Fruit fly (Drosophila melanogaster) whole organism, prepupa: ENCODE data around the gene SNRPG.
A peak's percentile ranks its signal among the peaks of the same experiment; 100 is the strongest.

ENCODE experiments used
- Blimp-1 ChIP-seq: fragments of 200-800 bp; sonication (Bioruptor generic); optimal IDR thresholded peaks from 3 replicates; lab custom pipeline; 2017; ENCODE audit warnings: missing biosample characterization, missing genetic modification characterization, mild to moderate bottlenecking, moderate library complexity, missing genetic modification reagents
- CG10631 ChIP-seq: fragments of 200-800 bp; sonication (Bioruptor generic); optimal IDR thresholded peaks from 2 replicates; lab custom pipeline; 2016; ENCODE audit warnings: missing biosample characterization, missing genetic modification characterization
- CG10669 ChIP-seq: fragments of 200-800 bp; sonication (Bioruptor generic); optimal IDR thresholded peaks from 3 replicates; lab custom pipeline; 2018; ENCODE audit warnings: missing biosample characterization, mild to moderate bottlenecking, missing genetic modification characterization, moderate library complexity
- CG11294 ChIP-seq: fragments of 200-800 bp; sonication (Bioruptor generic); IDR thresholded peaks from 2 replicates; pipeline ENCODE4 v1.3.6; 2022; ENCODE audit warnings: missing biosample characterization, missing genetic modification characterization
- CG3032 ChIP-seq: fragments of 200-800 bp; optimal IDR thresholded peaks from 2 replicates; lab custom pipeline; 2019; ENCODE audit warnings: missing biosample characterization, mild to moderate bottlenecking, missing genetic modification characterization, moderate library complexity
- CG32006 ChIP-seq: fragments of 200-800 bp; sonication (Bioruptor generic); optimal IDR thresholded peaks from 3 replicates; lab custom pipeline; 2017; ENCODE audit warnings: missing biosample characterization, mild to moderate bottlenecking, missing genetic modification characterization
- CG34406 ChIP-seq: fragments of 200-800 bp; sonication (Bioruptor generic); optimal IDR thresholded peaks from 3 replicates; lab custom pipeline; 2016; ENCODE audit warnings: missing biosample characterization, missing genetic modification characterization
- CG3919 ChIP-seq: fragments of 200-800 bp; sonication (Bioruptor generic); optimal IDR thresholded peaks from 3 replicates; lab custom pipeline; 2016; ENCODE audit warnings: missing biosample characterization, missing genetic modification characterization
- CG6163 ChIP-seq: fragments of 200-800 bp; sonication (Bioruptor generic); IDR thresholded peaks from 3 replicates; pipeline ENCODE4 v1.3.6; 2022; ENCODE audit warnings: missing biosample characterization, missing genetic modification characterization
- CG6276 ChIP-seq: fragments of 200-800 bp; sonication (Bioruptor generic); optimal IDR thresholded peaks from 2 replicates; lab custom pipeline; 2017; ENCODE audit warnings: missing biosample characterization, mild to moderate bottlenecking, missing genetic modification characterization
- CG6792 ChIP-seq: fragments of 200-800 bp; sonication (Bioruptor generic); optimal IDR thresholded peaks from 3 replicates; lab custom pipeline; 2016; ENCODE audit warnings: missing biosample characterization, missing genetic modification characterization
- CG6808 ChIP-seq: fragments of 200-800 bp; sonication (Bioruptor generic); optimal IDR thresholded peaks from 3 replicates; lab custom pipeline; 2017; ENCODE audit warnings: missing biosample characterization, missing genetic modification characterization, mild to moderate bottlenecking, moderate library complexity, missing genetic modification reagents
- CG6854 ChIP-seq: fragments of 200-800 bp; sonication (Bioruptor generic); optimal IDR thresholded peaks from 2 replicates; lab custom pipeline; 2017; ENCODE audit warnings: missing biosample characterization, mild to moderate bottlenecking, missing genetic modification characterization
- CG7368 ChIP-seq: fragments of 200-800 bp; sonication (Bioruptor generic); optimal IDR thresholded peaks from 3 replicates; lab custom pipeline; 2016; ENCODE audit warnings: missing biosample characterization, missing genetic modification characterization
- CG8319 ChIP-seq: fragments of 200-800 bp; sonication (Bioruptor generic); optimal IDR thresholded peaks from 3 replicates; lab custom pipeline; 2016; ENCODE audit warnings: missing biosample characterization, missing genetic modification characterization
- CG9139 ChIP-seq: fragments of 200-800 bp; sonication (Bioruptor generic); optimal IDR thresholded peaks from 3 replicates; lab custom pipeline; 2017; ENCODE audit warnings: missing biosample characterization, mild to moderate bottlenecking, missing genetic modification characterization
- Eip75B ChIP-seq: fragments of 200-800 bp; sonication (Bioruptor generic); optimal IDR thresholded peaks from 3 replicates; lab custom pipeline; 2016; ENCODE audit warnings: missing biosample characterization, missing genetic modification characterization
- Eip78C ChIP-seq: fragments of 200-800 bp; sonication (Bioruptor generic); peaks from one replicate; lab custom pipeline; 2016; ENCODE audit warnings: missing biosample characterization, missing genetic modification characterization
- Eip93F ChIP-seq: fragments of 200-800 bp; sonication (Bioruptor generic); optimal IDR thresholded peaks from 2 replicates; lab custom pipeline; 2016; ENCODE audit warnings: missing biosample characterization, mild to moderate bottlenecking, missing genetic modification characterization
- Ets21C ChIP-seq: fragments of 200-800 bp; sonication (Bioruptor generic); optimal IDR thresholded peaks from 3 replicates; lab custom pipeline; 2016; ENCODE audit warnings: missing biosample characterization, missing genetic modification characterization
- Ets96B ChIP-seq: fragments of 200-800 bp; optimal IDR thresholded peaks from 2 replicates; lab custom pipeline; 2019; ENCODE audit warnings: missing biosample characterization, mild to moderate bottlenecking, missing genetic modification characterization, moderate library complexity
- Gug ChIP-seq: fragments of 200-800 bp; sonication (Bioruptor generic); IDR thresholded peaks from 2 replicates; pipeline ENCODE4 v1.3.6; 2022; ENCODE audit warnings: missing biosample characterization, missing genetic modification characterization
- Hr39 ChIP-seq: fragments of 200-800 bp; sonication (Bioruptor generic); optimal IDR thresholded peaks from 2 replicates; lab custom pipeline; 2016; ENCODE audit warnings: missing biosample characterization, missing genetic modification characterization
- Lpt ChIP-seq: fragments of 200-800 bp; sonication (Bioruptor generic); optimal IDR thresholded peaks from 3 replicates; lab custom pipeline; 2016; ENCODE audit warnings: missing biosample characterization, missing genetic modification characterization
- Met ChIP-seq: fragments of 200-800 bp; sonication (Bioruptor generic); optimal IDR thresholded peaks from 3 replicates; lab custom pipeline; 2016; ENCODE audit warnings: missing biosample characterization, missing genetic modification characterization
- OdsH ChIP-seq: fragments of 200-800 bp; sonication (Bioruptor generic); optimal IDR thresholded peaks from 3 replicates; lab custom pipeline; 2016; ENCODE audit warnings: missing biosample characterization, missing genetic modification characterization
- Sox102F ChIP-seq: fragments of 200-800 bp; sonication (Bioruptor generic); optimal IDR thresholded peaks from 2 replicates; lab custom pipeline; 2016; ENCODE audit warnings: missing biosample characterization, mild to moderate bottlenecking, missing genetic modification characterization
- Sox14 ChIP-seq: fragments of 200-800 bp; sonication (Bioruptor generic); optimal IDR thresholded peaks from 3 replicates; lab custom pipeline; 2016; ENCODE audit warnings: missing biosample characterization, missing genetic modification characterization
- Sox15 ChIP-seq: fragments of 200-800 bp; sonication (Bioruptor generic); optimal IDR thresholded peaks from 3 replicates; lab custom pipeline; 2016; ENCODE audit warnings: missing biosample characterization, missing genetic modification characterization
- achi ChIP-seq: fragments of 200-800 bp; sonication (Bioruptor generic); optimal IDR thresholded peaks from 3 replicates; lab custom pipeline; 2016; ENCODE audit warnings: missing biosample characterization, missing genetic modification characterization
- acj6 ChIP-seq: fragments of 200-800 bp; sonication (Bioruptor generic); optimal IDR thresholded peaks from 3 replicates; lab custom pipeline; 2016; ENCODE audit warnings: missing biosample characterization, missing genetic modification characterization
- eg ChIP-seq: fragments of 200-800 bp; sonication (Bioruptor generic); IDR thresholded peaks from 3 replicates; pipeline ENCODE4 v1.3.6; 2022; ENCODE audit warnings: missing biosample characterization, missing genetic modification characterization
- fd59A ChIP-seq: fragments of 200-800 bp; sonication (Bioruptor generic); optimal IDR thresholded peaks from 2 replicates; lab custom pipeline; 2017; ENCODE audit warnings: missing biosample characterization, mild to moderate bottlenecking, missing genetic modification characterization, missing genetic modification reagents
- fd85E ChIP-seq: fragments of 200-800 bp; sonication (Bioruptor generic); optimal IDR thresholded peaks from 3 replicates; lab custom pipeline; 2016; ENCODE audit warnings: missing biosample characterization, missing genetic modification characterization
- fkh ChIP-seq: fragments of 200-800 bp; sonication (Bioruptor generic); optimal IDR thresholded peaks from 3 replicates; lab custom pipeline; 2017; ENCODE audit warnings: missing biosample characterization, mild to moderate bottlenecking, missing genetic modification characterization, moderate library complexity
- salr ChIP-seq, 2 experiments: fragments of 200-800 bp; sonication (Bioruptor generic); optimal IDR thresholded peaks; 3 replicates each; lab custom pipeline; 2016 to 2018; ENCODE audit warnings: missing biosample characterization in 2 of 2, missing genetic modification characterization in 2 of 2, mild to moderate bottlenecking in 1 of 2
- spab ChIP-seq: fragments of 200-800 bp; sonication (Bioruptor generic); optimal IDR thresholded peaks from 2 replicates; lab custom pipeline; 2017; ENCODE audit warnings: missing biosample characterization, mild to moderate bottlenecking, missing genetic modification characterization, missing genetic modification reagents
- svp ChIP-seq: fragments of 200-800 bp; sonication (Bioruptor generic); peaks from one replicate; lab custom pipeline; 2016; ENCODE audit warnings: missing biosample characterization, missing genetic modification characterization
- topi ChIP-seq: fragments of 200-800 bp; sonication (Bioruptor generic); optimal IDR thresholded peaks from 3 replicates; lab custom pipeline; 2016; ENCODE audit warnings: missing biosample characterization, missing genetic modification characterization
- vri ChIP-seq: fragments of 200-800 bp; sonication (Bioruptor generic); optimal IDR thresholded peaks from 3 replicates; lab custom pipeline; 2016; ENCODE audit warnings: missing biosample characterization, mild to moderate bottlenecking, missing genetic modification characterization

Gene SNRPG

dm6 chrX:16647092-16647632, 6.9 kb upstream of the SNRPG start (continued):
- TF ChIP-seq OdsH (GFP tag; lab: Kevin White, UChicago) (peak; percentile 30), acj6 (GFP tag; lab: Kevin White, UChicago) (peak; percentile 20), Sox14 (GFP tag; lab: Kevin White, UChicago) (peak; percentile 28), achi (GFP tag; lab: Kevin White, UChicago) (no peak), Ets21C (GFP tag; lab: Kevin White, UChicago) (peak; percentile 31), CG11294 (no peak), svp (peak; percentile 81), CG3919 (peak; percentile 1), CG34406 (GFP tag; lab: Kevin White, UChicago) (peak; percentile 33), fd59A (GFP tag; lab: Kevin White, UChicago) (peak; percentile 28), Gug (no peak), CG10669 (GFP tag; lab: Kevin White, UChicago) (peak; percentile 12), Sox15 (GFP tag; lab: Kevin White, UChicago) (peak; percentile 49), Ets96B (tag; lab: Kevin White, UChicago) (no peak), Hr39 (GFP tag; lab: Kevin White, UChicago) (peak; percentile 64), CG6792 (peak; percentile 31), eg (GFP tag; lab: Robert Waterston, UW) (no peak), Met (GFP tag; lab: Kevin White, UChicago) (peak; percentile 42), CG6276 (GFP tag; lab: Kevin White, UChicago) (no peak), CG6854 (GFP tag; lab: Kevin White, UChicago) (no peak), CG6163 (GFP tag; lab: Robert Waterston, UW) (peak; percentile 18; the same call in 1 of the 3 replicates), fd85E (GFP tag; lab: Kevin White, UChicago) (no peak), CG8319 (GFP tag; lab: Kevin White, UChicago) (no peak), CG9139 (GFP tag; lab: Kevin White, UChicago) (no peak), Lpt (GFP tag; lab: Kevin White, UChicago) (no peak), Eip93F (GFP tag; lab: Kevin White, UChicago) (no peak), salr (GFP tag; optimal IDR thresholded peaks at IDR 0.05; lab: Kevin White, UChicago) (peak in 1 of 2 experiments; percentile 22), CG6808 (GFP tag; lab: Kevin White, UChicago) (no peak), CG3032 (peak; percentile 19), Eip75B (GFP tag; lab: Kevin White, UChicago) (peak; percentile 55)

dm6 chrX:16645472-16645871, 5.3 kb upstream of the SNRPG start:
- peak; percentile 66 for TF ChIP-seq Blimp-1 (GFP tag; lab: Kevin White, UChicago)
- no peak for TF ChIP-seq CG10631 (GFP tag; lab: Kevin White, UChicago)
- TF ChIP-seq Eip78C = peak; percentile 38
- TF ChIP-seq CG34406 (GFP tag; lab: Kevin White, UChicago) = no peak
- TF ChIP-seq topi (GFP tag; lab: Kevin White, UChicago) = no peak
- TF ChIP-seq vri = peak; percentile 76

- no peak for TF ChIP-seq CG32006 (GFP tag; lab: Kevin White, UChicago)
- TF ChIP-seq CG9139 (GFP tag; lab: Kevin White, UChicago) = no peak
- no peak for TF ChIP-seq Sox102F (GFP tag; lab: Kevin White, UChicago)
- TF ChIP-seq CG7368 (GFP tag; lab: Kevin White, UChicago) = no peak
- TF ChIP-seq spab (GFP tag; lab: Kevin White, UChicago) = no peak
- peak; percentile 85 for TF ChIP-seq fkh (GFP tag; lab: Kevin White, UChicago)
- TF ChIP-seq, all 60 proteins: peak for 1
Observed at dm6 chrX:16644535-16645131, 4.4 kb upstream of the SNRPG start.
